Worm (Caenorhabditis elegans): Measurements from ENCODE around the gene ZK666.2.

DNA sequence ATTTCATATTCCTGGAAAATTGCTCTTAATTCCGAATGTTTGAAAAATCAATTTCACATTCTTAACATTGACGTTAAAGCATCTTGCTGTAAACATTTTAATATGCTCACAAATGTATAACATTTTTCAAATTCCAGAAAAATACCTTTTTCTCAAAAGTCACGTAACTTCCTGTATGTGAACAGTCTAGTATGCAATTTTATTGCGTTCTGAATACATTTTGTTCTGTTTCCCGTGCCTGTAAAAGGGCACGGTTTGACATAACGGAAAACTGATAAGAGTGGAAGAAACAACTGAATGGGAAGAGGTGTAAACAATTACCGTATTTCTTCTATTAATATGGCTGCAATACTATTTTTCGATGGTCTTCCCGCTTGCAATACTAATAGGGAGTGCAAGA, 11.2 kb upstream of the ZK666.2 start:
- no peak for TF ChIP-seq klf-2 (GFP tag; conservative IDR thresholded peaks at IDR 0.05)
- no peak for TF ChIP-seq T22C8.4 (GFP tag; IDR thresholded peaks at IDR 0.05)
- no peak for TF ChIP-seq cog-1 (tag; optimal IDR thresholded peaks at IDR 0.05)
- TF ChIP-seq flt-1 (GFP tag; IDR thresholded peaks at IDR 0.05), result no peak
- no peak for TF ChIP-seq ref-1 (GFP tag; conservative IDR thresholded peaks at IDR 0.05)
- TF ChIP-seq ztf-23 (GFP tag; IDR thresholded peaks at IDR 0.05), result no peak

Measured in whole organism, midembryonic.